Worm (Caenorhabditis elegans): ENCODE measurements around the gene trp-1.

DNA sequence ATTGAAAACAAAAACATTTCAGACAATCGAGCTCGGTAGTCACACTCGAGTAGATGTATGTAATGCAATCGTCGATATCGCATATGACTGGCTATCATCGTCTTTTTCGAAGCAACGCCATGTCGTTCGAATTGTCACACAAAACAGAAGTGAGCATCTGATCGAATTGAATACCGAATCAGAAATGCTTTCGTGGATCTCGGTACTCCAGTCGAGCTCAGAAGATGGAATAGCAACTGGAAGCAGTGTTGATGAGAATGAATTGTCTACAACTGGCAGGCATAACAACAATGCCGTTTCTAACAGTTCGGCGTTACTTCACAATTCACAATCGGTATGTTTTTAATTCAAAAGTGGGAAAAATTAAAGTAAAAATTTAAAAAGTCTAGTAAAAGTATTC, 25.7 kb upstream of the trp-1 start:
- no peak for TF ChIP-seq nhr-28 (tag; optimal IDR thresholded peaks at IDR 0.05)
- no peak for TF ChIP-seq M03D4.4 (tag; optimal IDR thresholded peaks at IDR 0.05)

Measured in whole organism, mixed stage, embryonic.